Fruit fly (Drosophila melanogaster) whole organism, embryonic: Measurements from ENCODE around the gene CG10584.

ENCODE experiments used
- BtbVII ChIP-seq: fragments of 200-800 bp; sonication (Bioruptor generic); optimal IDR thresholded peaks from 3 replicates; lab custom pipeline; 2017; ENCODE audit warnings: missing biosample characterization, mild to moderate bottlenecking, missing genetic modification characterization
- CG10321 ChIP-seq: fragments of 200-800 bp; sonication (Bioruptor generic); IDR thresholded peaks from 2 replicates; pipeline ENCODE4 v1.3.6; 2022; ENCODE audit warnings: missing biosample characterization, missing genetic modification characterization
- CG10431 ChIP-seq: fragments of 200-800 bp; sonication (Bioruptor generic); optimal IDR thresholded peaks from 3 replicates; lab custom pipeline; 2018; ENCODE audit warnings: missing biosample characterization, mild to moderate bottlenecking, missing genetic modification characterization
- CG12071 ChIP-seq: fragments of 200-800 bp; sonication (Bioruptor generic); optimal IDR thresholded peaks from 3 replicates; lab custom pipeline; 2018; ENCODE audit warnings: missing biosample characterization, mild to moderate bottlenecking, missing genetic modification characterization
- CG12104 ChIP-seq: fragments of 200-800 bp; sonication (Bioruptor generic); optimal IDR thresholded peaks from 3 replicates; lab custom pipeline; 2016; ENCODE audit warnings: missing biosample characterization, missing genetic modification characterization
- CG16779 ChIP-seq: fragments of 200-800 bp; sonication (Bioruptor generic); IDR thresholded peaks from 2 replicates; pipeline ENCODE4 v1.3.6; 2022; ENCODE audit warnings: missing biosample characterization, missing genetic modification characterization
- CG17359 ChIP-seq: fragments of 200-800 bp; sonication (Bioruptor generic); optimal IDR thresholded peaks from 3 replicates; lab custom pipeline; 2018; ENCODE audit warnings: missing biosample characterization, mild to moderate bottlenecking, missing genetic modification characterization, moderate library complexity
- CG18599 ChIP-seq: fragments of 200-800 bp; sonication (Bioruptor generic); optimal IDR thresholded peaks from 3 replicates; lab custom pipeline; 2017; ENCODE audit warnings: missing biosample characterization, missing genetic modification characterization, mild to moderate bottlenecking, moderate library complexity, missing genetic modification reagents
- CG2129 ChIP-seq: fragments of 200-800 bp; sonication (Bioruptor generic); IDR thresholded peaks from 2 replicates; pipeline ENCODE4 v1.3.6; 2022; ENCODE audit warnings: missing biosample characterization, missing genetic modification characterization; ENCODE audit not compliant: partially characterized antibody
- CG2199 ChIP-seq: fragments of 200-800 bp; sonication (Bioruptor generic); IDR thresholded peaks from 3 replicates; pipeline ENCODE4 v1.3.6; 2022; ENCODE audit warnings: missing biosample characterization, missing genetic modification characterization
- CG3065 ChIP-seq: fragments of 200-800 bp; sonication (Bioruptor generic); optimal IDR thresholded peaks from 2 replicates; lab custom pipeline; 2016; ENCODE audit warnings: missing biosample characterization, missing genetic modification characterization
- CG32767 ChIP-seq: fragments of 200-800 bp; sonication (Bioruptor generic); IDR thresholded peaks from 2 replicates; pipeline ENCODE4 v1.3.6; 2022; ENCODE audit warnings: missing biosample characterization, missing genetic modification characterization
- CG3407 ChIP-seq: fragments of 200-800 bp; sonication (Bioruptor generic); optimal IDR thresholded peaks from 2 replicates; lab custom pipeline; 2018; ENCODE audit warnings: missing biosample characterization, mild to moderate bottlenecking, missing genetic modification characterization
- CG42726 ChIP-seq: fragments of 200-800 bp; sonication (Bioruptor generic); IDR thresholded peaks from 2 replicates; pipeline ENCODE4 v1.3.6; 2022; ENCODE audit warnings: missing biosample characterization, missing genetic modification characterization; ENCODE audit not compliant: partially characterized antibody
- CG43689 ChIP-seq: fragments of 200-800 bp; sonication (Bioruptor generic); IDR thresholded peaks from 2 replicates; pipeline ENCODE4 v1.3.6; 2022; ENCODE audit warnings: missing biosample characterization, missing genetic modification characterization
- CG4617 ChIP-seq: fragments of 200-800 bp; sonication (Bioruptor generic); optimal IDR thresholded peaks from 3 replicates; lab custom pipeline; 2016; ENCODE audit warnings: missing biosample characterization, missing genetic modification characterization, borderline replicate concordance
- CG7357 ChIP-seq: fragments of 200-800 bp; sonication (Bioruptor generic); IDR thresholded peaks from 3 replicates; pipeline ENCODE4 v1.3.6; 2022; ENCODE audit warnings: missing biosample characterization, missing genetic modification characterization
- CG8089 ChIP-seq: fragments of 200-800 bp; sonication (Bioruptor generic); optimal IDR thresholded peaks from 3 replicates; lab custom pipeline; 2016; ENCODE audit warnings: missing biosample characterization, missing genetic modification characterization
- E2f2 ChIP-seq: fragments of 200-800 bp; sonication (Bioruptor generic); IDR thresholded peaks from 2 replicates; pipeline ENCODE4 v1.3.6; 2022; ENCODE audit warnings: missing biosample characterization, missing genetic modification characterization
- Gug ChIP-seq: fragments of 200-800 bp; sonication (Bioruptor generic); IDR thresholded peaks from 4 replicates; pipeline ENCODE4 v1.3.6; 2022; ENCODE audit warnings: missing biosample characterization, missing genetic modification characterization
- H15 ChIP-seq: fragments of 200-800 bp; sonication (Bioruptor generic); IDR thresholded peaks from 3 replicates; pipeline ENCODE4 v1.3.6; 2022; ENCODE audit warnings: missing biosample characterization, missing genetic modification characterization
- HLH3B ChIP-seq: fragments of 200-800 bp; sonication (Bioruptor generic); IDR thresholded peaks from 2 replicates; pipeline ENCODE4 v1.3.6; 2022; ENCODE audit warnings: missing biosample characterization, missing genetic modification characterization
- Lpt ChIP-seq: fragments of >200 bp; optimal IDR thresholded peaks from 2 replicates; lab custom pipeline; 2018; ENCODE audit warnings: missing biosample characterization, missing genetic modification characterization
- MBD-R2 ChIP-seq: fragments of 200-800 bp; sonication (Bioruptor generic); IDR thresholded peaks from 2 replicates; pipeline ENCODE4 v1.3.6; 2022; ENCODE audit warnings: missing biosample characterization, missing genetic modification characterization
- NFAT ChIP-seq: fragments of 200-800 bp; sonication (Bioruptor generic); IDR thresholded peaks from 2 replicates; pipeline ENCODE4 v1.3.6; 2022; ENCODE audit warnings: missing biosample characterization, missing genetic modification characterization
- Taf1 ChIP-seq: fragments of 200-800 bp; sonication (Bioruptor generic); IDR thresholded peaks from 2 replicates; pipeline ENCODE4 v1.3.6; 2022; ENCODE audit warnings: missing biosample characterization, missing genetic modification characterization
- ab ChIP-seq: fragments of 200-800 bp; sonication (Bioruptor generic); optimal IDR thresholded peaks from 2 replicates; lab custom pipeline; 2016; ENCODE audit warnings: missing biosample characterization, missing genetic modification characterization
- br ChIP-seq: fragments of >200 bp; optimal IDR thresholded peaks from 2 replicates; lab custom pipeline; 2017
- crc ChIP-seq: fragments of 200-800 bp; sonication (Bioruptor generic); optimal IDR thresholded peaks from 2 replicates; lab custom pipeline; 2016; ENCODE audit warnings: missing biosample characterization, missing genetic modification characterization
- croc ChIP-seq: fragments of 200-800 bp; sonication (Bioruptor generic); conservative IDR thresholded peaks from 3 replicates; pipeline ENCODE4 v1.3.6; 2022; ENCODE audit warnings: missing biosample characterization, missing genetic modification characterization
- crol ChIP-seq: fragments of 200-800 bp; sonication (Bioruptor generic); IDR thresholded peaks from 2 replicates; pipeline ENCODE4 v1.3.6; 2022; ENCODE audit warnings: missing biosample characterization, missing genetic modification characterization
- crp ChIP-seq, 2 experiments: fragments of 200-800 bp; sonication (Bioruptor generic); optimal IDR thresholded peaks; 2 replicates in 1 of 2; 3 replicates in 1 of 2; lab custom pipeline; 2017; ENCODE audit warnings: missing biosample characterization in 2 of 2, missing genetic modification characterization in 2 of 2, mild to moderate bottlenecking in 1 of 2, moderate library complexity in 1 of 2
- dpn ChIP-seq, 2 experiments: fragments of 200-800 bp; sonication (Bioruptor generic); optimal IDR thresholded peaks; 3 replicates each; lab custom pipeline; 2016; ENCODE audit warnings: missing biosample characterization in 2 of 2, missing genetic modification characterization in 2 of 2
- h ChIP-seq: fragments of >200 bp; optimal IDR thresholded peaks from 2 replicates; lab custom pipeline; 2017
- ham ChIP-seq: fragments of 200-800 bp; sonication (Bioruptor generic); IDR thresholded peaks from 2 replicates; pipeline ENCODE4 v1.3.6; 2022; ENCODE audit warnings: missing biosample characterization, missing genetic modification characterization
- jigr1 ChIP-seq: fragments of 200-800 bp; sonication (Bioruptor generic); IDR thresholded peaks from 3 replicates; pipeline ENCODE4 v1.3.6; 2022; ENCODE audit warnings: missing biosample characterization, missing genetic modification characterization
- jumu ChIP-seq: fragments of 200-800 bp; sonication (Bioruptor generic); optimal IDR thresholded peaks from 3 replicates; lab custom pipeline; 2016; ENCODE audit warnings: missing biosample characterization, missing genetic modification characterization
- kay ChIP-seq: fragments of 200-800 bp; sonication (Bioruptor generic); optimal IDR thresholded peaks from 2 replicates; lab custom pipeline; 2016; ENCODE audit warnings: missing biosample characterization, missing genetic modification characterization
- klu ChIP-seq: fragments of 200-800 bp; sonication (Bioruptor generic); IDR thresholded peaks from 2 replicates; pipeline ENCODE4 v1.3.6; 2022; ENCODE audit warnings: missing biosample characterization, missing genetic modification characterization
- lmd ChIP-seq: fragments of 200-800 bp; sonication (Bioruptor generic); IDR thresholded peaks from 2 replicates; pipeline ENCODE4 v1.3.6; 2022; ENCODE audit warnings: missing biosample characterization, missing genetic modification characterization
- mirr ChIP-seq: fragments of 200-800 bp; sonication (Bioruptor generic); optimal IDR thresholded peaks from 3 replicates; lab custom pipeline; 2018; ENCODE audit warnings: missing biosample characterization, mild to moderate bottlenecking, missing genetic modification characterization
- oc ChIP-seq: fragments of 200-800 bp; sonication (Bioruptor generic); optimal IDR thresholded peaks from 2 replicates; lab custom pipeline; 2018; ENCODE audit warnings: missing biosample characterization, mild to moderate bottlenecking, missing genetic modification characterization, moderate library complexity
- rib ChIP-seq: fragments of 200-800 bp; sonication (Bioruptor generic); IDR thresholded peaks from 2 replicates; pipeline ENCODE4 v1.3.6; 2022; ENCODE audit warnings: missing biosample characterization, missing genetic modification characterization
- ro ChIP-seq: fragments of 200-800 bp; sonication (Bioruptor generic); IDR thresholded peaks from 2 replicates; pipeline ENCODE4 v1.3.6; 2022; ENCODE audit warnings: missing biosample characterization, missing genetic modification characterization
- scrt ChIP-seq: fragments of 200-800 bp; sonication (Bioruptor generic); optimal IDR thresholded peaks from 2 replicates; lab custom pipeline; 2018; ENCODE audit warnings: missing biosample characterization, mild to moderate bottlenecking, missing genetic modification characterization, moderate library complexity
- sens ChIP-seq: fragments of 200-800 bp; sonication (Bioruptor generic); peaks from one replicate; lab custom pipeline; 2016; ENCODE audit warnings: missing biosample characterization, missing genetic modification characterization
- sna ChIP-seq: fragments of 200-800 bp; sonication (Bioruptor generic); IDR thresholded peaks from 2 replicates; pipeline ENCODE4 v1.3.6; 2022; ENCODE audit warnings: missing biosample characterization, missing genetic modification characterization; ENCODE audit not compliant: partially characterized antibody
- ssp ChIP-seq: fragments of 200-800 bp; sonication (Bioruptor generic); IDR thresholded peaks from 2 replicates; pipeline ENCODE4 v1.3.6; 2022; ENCODE audit warnings: missing biosample characterization, missing genetic modification characterization
- toy ChIP-seq: fragments of 200-800 bp; sonication (Bioruptor generic); IDR thresholded peaks from 2 replicates; pipeline ENCODE4 v1.3.6; 2022; ENCODE audit warnings: missing biosample characterization, missing genetic modification characterization
- ttk ChIP-seq: fragments of 200-800 bp; sonication (Bioruptor generic); IDR thresholded peaks from 2 replicates; pipeline ENCODE4 v2.1.2; 2022; ENCODE audit warnings: missing biosample characterization, missing genetic modification characterization
- tx ChIP-seq: fragments of 200-800 bp; sonication (Bioruptor generic); optimal IDR thresholded peaks from 2 replicates; lab custom pipeline; 2016; ENCODE audit warnings: missing biosample characterization, missing genetic modification characterization
- yki ChIP-seq: fragments of >200 bp; optimal IDR thresholded peaks from 3 replicates; lab custom pipeline; 2018

CG10584 gene

dm6 chr3L:21009405-21010120, 21.6 kb downstream of the CG10584 start (continued):
- TF ChIP-seq CG17359 (peak; percentile 60), crp (GFP tag; optimal IDR thresholded peaks at IDR 0.05; lab: Kevin White, UChicago) (peak in 1 of 2 experiments; percentile 69), HLH3B (GFP tag; lab: Robert Waterston, UW) (peak; percentile 60), dpn (GFP tag; optimal IDR thresholded peaks at IDR 0.05; lab: Kevin White, UChicago) (peak; percentile 37 to 38), br (lab: Kevin White, UChicago) (no peak), Gug (GFP tag; lab: Robert Waterston, UW) (peak; percentile 38; the same call in 1 of the 4 replicates), NFAT (no peak), ab (no peak), sna (GFP tag; lab: Robert Waterston, UW) (no peak), E2f2 (GFP tag; lab: Robert Waterston, UW) (0 out of 2 replicates have a peak, but pooled peaks have one; percentile 39), Taf1 (peak; percentile 65), H15 (GFP tag; lab: Robert Waterston, UW) (peak; percentile 45; the same call in 1 of the 3 replicates), crol (GFP tag; lab: Robert Waterston, UW) (no peak), CG7357 (GFP tag; lab: Robert Waterston, UW) (peak; percentile 34; the same call in 1 of the 3 replicates), mirr (peak; percentile 35), ssp (GFP tag; lab: Robert Waterston, UW) (no peak), klu (GFP tag; lab: Robert Waterston, UW) (no peak), crc (GFP tag; lab: Kevin White, UChicago) (no peak), CG8089 (GFP tag; lab: Kevin White, UChicago) (no peak), BtbVII (no peak), kay (GFP tag; lab: Kevin White, UChicago) (no peak), lmd (GFP tag; lab: Robert Waterston, UW) (no peak; the same call in 1 of the 2 replicates), rib (0 out of 2 replicates have a peak, but pooled peaks have one; percentile 31), CG2129 (GFP tag; lab: Robert Waterston, UW) (no peak), h (lab: Kevin White, UChicago) (no peak), CG32767 (peak; percentile 61; the same call in 1 of the 2 replicates), oc (tag; lab: Kevin White, UChicago) (peak; percentile 24), CG2199 (GFP tag; lab: Robert Waterston, UW) (no peak), CG16779 (GFP tag; lab: Robert Waterston, UW) (no peak), toy (no peak), CG3065 (GFP tag; lab: Kevin White, UChicago) (no peak), CG43689 (no peak), scrt (GFP tag; lab: Kevin White, UChicago) (peak; percentile 22), CG18599 (GFP tag; lab: Kevin White, UChicago) (peak; percentile 74), yki (lab: Kevin White, UChicago) (peak; percentile 17), CG3407 (GFP tag; lab: Kevin White, UChicago) (peak; percentile 100), CG4617 (GFP tag; lab: Kevin White, UChicago) (no peak), tx (peak; percentile 49), CG10431 (GFP tag; lab: Kevin White, UChicago) (no peak), CG12104 (GFP tag; lab: Kevin White, UChicago) (peak; percentile 26), Lpt (GFP tag; lab: Kevin White, UChicago) (no peak), sens (GFP tag; lab: Kevin White, UChicago) (peak; percentile 94), jumu (GFP tag; lab: Kevin White, UChicago) (peak; percentile 50), ham (GFP tag; lab: Robert Waterston, UW) (no peak), ro (GFP tag; lab: Robert Waterston, UW) (no peak), MBD-R2 (peak; percentile 52; the same call in 1 of the 2 replicates), CG12071 (no peak), ttk (GFP tag; lab: Robert Waterston, UW) (peak; percentile 40), CG42726 (GFP tag; lab: Robert Waterston, UW) (no peak), jigr1 (GFP tag; lab: Robert Waterston, UW) (no peak), croc (GFP tag; lab: Robert Waterston, UW) (no peak), CG10321 (GFP tag; lab: Robert Waterston, UW) (no peak)
